Fruit fly (Drosophila melanogaster): ENCODE measurements around the gene Hmx.
A peak's percentile ranks its signal among the peaks of the same experiment; 100 is the strongest.

Hmx gene

dm6 chr3R:17617121-17617975, 58.6 kb downstream of the Hmx start (continued):
- no peak for TF ChIP-seq Gug (GFP tag; IDR thresholded peaks at IDR 0.05)
- no peak; the same call in 2 of the 3 replicates for TF ChIP-seq ken (GFP tag; IDR thresholded peaks at IDR 0.05)
- no peak for TF ChIP-seq CG13775 (GFP tag; optimal IDR thresholded peaks at IDR 0.05)
- no peak for TF ChIP-seq emc (GFP tag; optimal IDR thresholded peaks at IDR 0.05)
- TF ChIP-seq hb (GFP tag; IDR thresholded peaks at IDR 0.05; ENCODE audit: partially characterized antibody): no peak; the same call in 2 of the 3 replicates
- no peak for TF ChIP-seq bsh (GFP tag; optimal IDR thresholded peaks at IDR 0.05)
- TF ChIP-seq knrl (GFP tag; IDR thresholded peaks at IDR 0.05; ENCODE audit: partially characterized antibody): peak; percentile 20; the same call in 1 of the 3 replicates
- no peak for TF ChIP-seq CG12391 (tag; optimal IDR thresholded peaks at IDR 0.05)
- no peak for TF ChIP-seq Nf-YB (GFP tag; optimal IDR thresholded peaks at IDR 0.05)
- TF ChIP-seq CG31365 (tag; optimal IDR thresholded peaks at IDR 0.05): peak; percentile 44
- TF ChIP-seq nerfin-2 (GFP tag; IDR thresholded peaks at IDR 0.05; ENCODE audit: partially characterized antibody): no peak; the same call in 1 of the 2 replicates
- TF ChIP-seq Sox100B (GFP tag; optimal IDR thresholded peaks at IDR 0.05): peak; percentile 26
- TF ChIP-seq Lpt (GFP tag; optimal IDR thresholded peaks at IDR 0.05): no peak
- no peak for TF ChIP-seq Scr (GFP tag; IDR thresholded peaks at IDR 0.05; ENCODE audit: partially characterized antibody)
- peak; percentile 58; the same call in 1 of the 4 replicates for TF ChIP-seq chinmo (GFP tag; IDR thresholded peaks at IDR 0.05; ENCODE audit: partially characterized antibody)
- TF ChIP-seq CG10366 (GFP tag; IDR thresholded peaks at IDR 0.05): no peak
- no peak for TF ChIP-seq Meics (GFP tag; optimal IDR thresholded peaks at IDR 0.05)
- no peak for TF ChIP-seq Sry-β (GFP tag; optimal IDR thresholded peaks at IDR 0.05)
- TF ChIP-seq CG8944 (GFP tag; optimal IDR thresholded peaks at IDR 0.05): no peak
- no peak for TF ChIP-seq unpg (GFP tag; optimal IDR thresholded peaks at IDR 0.05)
- TF ChIP-seq CG2202 (tag; optimal IDR thresholded peaks at IDR 0.05): no peak
- no peak for TF ChIP-seq oc (tag; optimal IDR thresholded peaks at IDR 0.05)
- TF ChIP-seq C15 (GFP tag; IDR thresholded peaks at IDR 0.05): no peak
- TF ChIP-seq chn (GFP tag; optimal IDR thresholded peaks at IDR 0.05): no peak
- no peak for TF ChIP-seq Mad (GFP tag; optimal IDR thresholded peaks at IDR 0.05)
- TF ChIP-seq pita (GFP tag; optimal IDR thresholded peaks at IDR 0.05): peak; percentile 85
- TF ChIP-seq CG7786 (GFP tag; optimal IDR thresholded peaks at IDR 0.05): no peak
- no peak for TF ChIP-seq sisA (GFP tag; IDR thresholded peaks at IDR 0.05)
- no peak for TF ChIP-seq CG6272 (GFP tag; IDR thresholded peaks at IDR 0.05)
- peak; percentile 27 for TF ChIP-seq ERR (GFP tag; optimal IDR thresholded peaks at IDR 0.05)
- peak; percentile 1 for TF ChIP-seq maf-S (GFP tag; optimal IDR thresholded peaks at IDR 0.05)
- no peak for TF ChIP-seq Lim3 (GFP tag; IDR thresholded peaks at IDR 0.05)
- no peak for TF ChIP-seq CG3847 (GFP tag; IDR thresholded peaks at IDR 0.05)
- no peak for TF ChIP-seq bowl (GFP tag; IDR thresholded peaks at IDR 0.05)
- TF ChIP-seq sc (optimal IDR thresholded peaks at IDR 0.05): no peak
- no peak for TF ChIP-seq sc (GFP tag; optimal IDR thresholded peaks at IDR 0.05)
- TF ChIP-seq repo (GFP tag; optimal IDR thresholded peaks at IDR 0.05): no peak
- no peak for TF ChIP-seq CG8478 (optimal IDR thresholded peaks at IDR 0.05)
- no peak for TF ChIP-seq dan (GFP tag; IDR thresholded peaks at IDR 0.05)
- no peak for TF ChIP-seq CG18011 (GFP tag; optimal IDR thresholded peaks at IDR 0.05)
- no peak for TF ChIP-seq CG3726 (GFP tag; IDR thresholded peaks at IDR 0.05)
- no peak for TF ChIP-seq CG13123 (GFP tag; optimal IDR thresholded peaks at IDR 0.05)
- TF ChIP-seq CG34376 (GFP tag; optimal IDR thresholded peaks at IDR 0.05): peak; percentile 63
- no peak for TF ChIP-seq crp (GFP tag; optimal IDR thresholded peaks at IDR 0.05)
- TF ChIP-seq CG11085 (GFP tag; IDR thresholded peaks at IDR 0.05): 0 out of 2 replicates have a peak, but pooled peaks have one; percentile 32
- TF ChIP-seq CG9609 (GFP tag; optimal IDR thresholded peaks at IDR 0.05): no peak
- TF ChIP-seq fru (optimal IDR thresholded peaks at IDR 0.05): no peak
- TF ChIP-seq ro (GFP tag; IDR thresholded peaks at IDR 0.05): no peak
- no peak for TF ChIP-seq CG2678 (tag; optimal IDR thresholded peaks at IDR 0.05)
- no peak for TF ChIP-seq Ada2b (GFP tag; IDR thresholded peaks at IDR 0.05)
